Worm (Caenorhabditis elegans) whole organism, L4 larva: ENCODE data around the gene Y73B3B.1.

ENCODE experiments used
- fkh-10 ChIP-seq: fragments of 150-350 bp; optimal IDR thresholded peaks from 2 replicates; lab custom pipeline; 2014; ENCODE audit warnings: missing biosample characterization, missing genetic modification reagents, missing genetic modification characterization
- mdl-1 ChIP-seq, 2 experiments: fragments of 150-350 bp in 1 of 2; sonication (generic microtip) in 1 of 2; optimal IDR thresholded peaks; 2 replicates each; lab custom pipeline; 2014 to 2017; ENCODE audit warnings: missing biosample characterization in 2 of 2, missing genetic modification characterization in 2 of 2
- nhr-25 ChIP-seq: sonication (generic microtip); optimal IDR thresholded peaks from 2 replicates; lab custom pipeline; 2017; ENCODE audit warnings: missing genetic modification characterization, mild to moderate bottlenecking, missing compliant biosample characterization, antibody characterized with exemption, moderate library complexity, borderline replicate concordance; ENCODE audit not compliant: insufficient read depth
- spr-3 ChIP-seq: fragments of 200-800 bp; sonication (Bioruptor generic); optimal IDR thresholded peaks from 2 replicates; lab custom pipeline; 2018; ENCODE audit warnings: mild to moderate bottlenecking, missing genetic modification characterization, missing compliant biosample characterization
- tag-97 ChIP-seq: fragments of 200-800 bp; sonication (Bioruptor generic); IDR thresholded peaks from 2 replicates; pipeline ENCODE4 v1.3.6; 2022; ENCODE audit warnings: missing genetic modification characterization, missing compliant biosample characterization

- no peak for TF ChIP-seq spr-3
- TF ChIP-seq tag-97 (GFP tag; lab: Robert Waterston, UW): no peak
- TF ChIP-seq nhr-25 (tag; lab: Kevin White, UChicago): no peak
- TF ChIP-seq mdl-1 (tag; optimal IDR thresholded peaks at IDR 0.05; lab: Kevin White, UChicago): no peak
- no peak for TF ChIP-seq fkh-10 (GFP tag; lab: Kevin White, UChicago)
Observed at ce11 chrX:192534-192933, 18.5 kb downstream of the Y73B3B.1 start, which contains the start of gene T08D2.8.
